Fruit fly (Drosophila melanogaster) Kc167 (cell line): Measurements from ENCODE around the gene CG43844.

Source experiments
- Myc ChIP-seq: fragments of >200 bp; optimal IDR thresholded peaks from 2 replicates; lab custom pipeline; 2017; ENCODE audit warnings: missing external identifiers
- Sin3A ChIP-seq: fragments of >200 bp; optimal IDR thresholded peaks from 2 replicates; lab custom pipeline; 2018; ENCODE audit warnings: missing external identifiers
- h ChIP-seq: fragments of >200 bp; optimal IDR thresholded peaks from 3 replicates; lab custom pipeline; 2018; ENCODE audit warnings: missing external identifiers
- insv ChIP-seq: fragments of >200 bp; optimal IDR thresholded peaks from 3 replicates; lab custom pipeline; 2018; ENCODE audit warnings: missing external identifiers
- psq ChIP-seq: fragments of >200 bp; optimal IDR thresholded peaks from 2 replicates; lab custom pipeline; 2017; ENCODE audit warnings: missing external identifiers
- ttk ChIP-seq: sonication (Bioruptor generic); optimal IDR thresholded peaks from 2 replicates; lab custom pipeline; 2017; ENCODE audit warnings: missing external identifiers

The CG43844 gene

DNA sequence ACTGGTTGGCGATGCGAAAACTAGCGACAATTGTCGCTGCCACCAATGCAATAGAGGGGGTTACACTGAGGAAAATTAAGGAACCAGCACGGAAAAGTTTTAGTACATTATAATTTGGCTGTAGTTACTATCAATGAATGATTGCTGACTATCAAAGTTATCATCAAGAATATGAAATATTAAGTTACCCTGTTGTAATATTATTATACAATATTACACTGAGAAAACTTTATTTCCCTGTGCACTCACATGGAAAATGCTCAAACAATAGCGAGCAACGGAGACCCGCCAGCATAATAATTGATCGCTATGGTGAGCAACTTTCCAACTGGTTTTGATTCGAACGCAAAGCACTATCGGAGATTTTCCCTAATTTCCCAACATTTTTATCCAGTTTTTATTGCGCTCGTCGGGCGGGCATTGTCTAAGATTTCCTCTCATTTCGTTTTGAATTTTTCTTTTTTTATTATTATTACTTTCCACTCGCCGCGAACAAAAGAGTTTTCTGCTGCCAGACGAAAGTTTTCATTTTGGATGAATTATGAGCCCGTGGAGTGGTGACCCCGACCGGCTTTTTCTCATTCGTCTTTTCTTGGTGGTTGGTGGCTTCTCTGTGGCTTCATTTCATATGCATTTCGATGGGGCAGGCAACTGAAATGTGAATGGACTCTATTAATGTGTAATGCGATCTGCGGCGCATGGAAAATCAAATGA is 27.0 kb upstream of the CG43844 start:
- TF ChIP-seq Myc (no peak), h (lab: Kevin White, UChicago) (no peak), ttk (no peak), psq (lab: Kevin White, UChicago) (no peak), insv (no peak), Sin3A (lab: Kevin White, UChicago) (no peak)

DNA sequence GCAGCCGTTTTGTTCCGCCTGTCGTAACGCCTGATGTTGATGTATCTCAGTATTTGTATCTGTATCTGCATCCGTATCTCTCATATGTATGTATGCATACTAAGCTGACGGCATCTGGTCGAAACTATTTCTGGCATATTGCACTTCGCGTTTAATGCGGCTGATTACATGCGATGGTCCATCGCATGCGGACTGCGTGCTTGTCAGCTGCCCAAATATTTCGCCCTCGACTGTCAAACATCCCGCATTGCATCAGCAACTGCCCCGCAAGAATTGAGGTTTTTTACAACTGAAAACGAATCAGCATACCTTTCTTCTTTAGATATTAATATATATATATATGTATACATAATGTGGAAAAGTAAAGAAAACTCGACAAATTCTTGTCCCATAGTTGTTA is 26.5 kb upstream of the CG43844 start:
- TF ChIP-seq Myc, result no peak
- no peak for TF ChIP-seq ttk
- TF ChIP-seq insv, result no peak
- no peak for TF ChIP-seq Sin3A (lab: Kevin White, UChicago)
- no peak for TF ChIP-seq psq (lab: Kevin White, UChicago)
- TF ChIP-seq h (lab: Kevin White, UChicago), result no peak

DNA sequence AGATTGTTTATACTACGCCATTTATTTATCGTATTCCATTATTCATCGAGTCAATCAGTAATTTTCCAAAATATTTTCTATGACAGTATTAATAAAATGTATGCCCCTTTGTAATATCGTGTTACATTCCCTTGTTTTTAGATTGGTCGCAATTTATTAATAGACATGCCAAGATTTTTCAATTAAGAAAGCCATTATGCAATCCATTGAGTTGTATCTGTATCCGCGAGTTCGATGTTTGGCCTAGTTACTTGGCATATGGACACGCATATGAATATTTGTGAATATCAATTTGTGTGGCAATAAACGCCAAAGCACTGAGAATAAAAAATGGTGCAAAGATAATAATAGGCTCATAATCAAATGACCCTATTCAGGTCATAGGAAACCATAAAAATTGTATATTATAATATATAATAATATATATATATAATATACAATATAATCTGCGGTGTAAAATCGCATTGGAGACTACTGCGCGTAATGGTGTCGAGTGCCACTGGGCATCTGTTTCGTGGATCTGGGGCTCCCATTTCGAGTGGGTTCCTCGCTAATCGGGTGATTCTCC is 25.4 kb upstream of the CG43844 start:
- TF ChIP-seq insv (no peak), h (lab: Kevin White, UChicago) (no peak), Sin3A (lab: Kevin White, UChicago) (no peak), ttk (no peak), psq (lab: Kevin White, UChicago) (no peak), Myc (no peak)

DNA sequence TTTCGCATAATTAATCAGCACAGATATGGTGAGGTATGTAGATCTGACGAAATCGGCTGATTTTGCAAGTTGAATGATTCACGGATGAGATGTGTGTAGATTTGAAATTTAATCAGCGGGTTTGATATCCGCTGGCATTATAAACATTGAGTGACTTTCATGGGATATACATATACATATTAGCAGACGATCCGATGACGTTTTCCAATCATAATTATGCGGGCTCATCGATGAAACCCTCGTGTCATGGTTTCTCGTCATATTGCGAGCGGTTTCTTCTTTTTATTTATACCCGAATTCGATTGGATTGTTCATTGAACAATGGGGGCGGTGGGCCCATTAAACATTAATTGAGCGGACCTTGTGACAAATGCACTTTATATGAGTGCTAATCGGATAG is 24.9 kb upstream of the CG43844 start:
- TF ChIP-seq Myc (no peak), ttk (no peak), Sin3A (lab: Kevin White, UChicago) (no peak), psq (lab: Kevin White, UChicago) (no peak), h (lab: Kevin White, UChicago) (no peak), insv (no peak)

DNA sequence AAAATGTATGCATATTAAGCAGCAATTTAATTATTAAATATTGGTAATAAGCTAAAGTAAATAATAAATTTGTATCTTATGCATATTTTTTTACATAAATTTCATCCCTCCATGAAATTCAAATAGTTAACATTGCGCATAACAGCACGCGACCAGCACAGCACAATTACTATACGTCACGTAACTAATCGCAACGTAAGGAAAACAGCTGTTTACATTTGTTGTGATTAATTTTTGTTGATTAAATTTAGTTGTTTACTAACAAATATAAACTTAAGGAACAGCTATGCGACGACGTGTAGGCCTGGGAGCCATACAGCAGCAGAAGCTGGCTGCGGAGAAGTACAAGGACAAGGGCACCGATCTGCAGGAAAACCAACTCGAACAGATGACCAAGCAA is 24.3 kb upstream of the CG43844 start, which contains the start of gene lsn:
Gene lsn, plus strand, starts transcription at position 177 of the 400 bp plus-strand sequence.
- TF ChIP-seq Sin3A (lab: Kevin White, UChicago) (no peak), insv (no peak), psq (lab: Kevin White, UChicago) (no peak), ttk (no peak), h (lab: Kevin White, UChicago) (no peak)

DNA sequence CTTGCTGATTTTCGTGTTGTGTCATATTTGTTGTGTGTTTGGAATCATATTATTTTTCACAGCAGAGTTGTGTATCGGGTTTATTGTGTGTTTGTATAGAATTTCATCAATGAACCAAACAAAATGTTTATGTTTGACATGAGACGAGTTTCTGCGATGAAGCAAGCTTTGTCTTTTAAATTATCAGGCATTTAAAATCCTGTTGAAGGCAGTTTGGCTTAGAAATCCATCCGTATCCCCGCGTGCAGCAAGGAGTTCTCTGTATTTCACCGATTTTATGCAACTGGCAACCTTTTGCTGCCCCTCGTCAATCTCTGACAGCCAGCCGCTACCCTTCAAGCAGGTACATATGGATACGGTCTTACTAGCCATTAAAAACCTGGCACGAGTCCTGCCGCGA is 21.5 kb upstream of the CG43844 start, which contains the start of the genes CG6569 and Cby:
Gene CG6569, minus strand, starts transcription at position 101 of the 400 bp plus-strand sequence.
Gene Cby, plus strand, starts transcription at position 185 of the 400 bp plus-strand sequence.
- TF ChIP-seq psq (lab: Kevin White, UChicago) (no peak), ttk (no peak), Sin3A (lab: Kevin White, UChicago) (no peak), insv (no peak), h (lab: Kevin White, UChicago) (no peak), Myc (no peak)

DNA sequence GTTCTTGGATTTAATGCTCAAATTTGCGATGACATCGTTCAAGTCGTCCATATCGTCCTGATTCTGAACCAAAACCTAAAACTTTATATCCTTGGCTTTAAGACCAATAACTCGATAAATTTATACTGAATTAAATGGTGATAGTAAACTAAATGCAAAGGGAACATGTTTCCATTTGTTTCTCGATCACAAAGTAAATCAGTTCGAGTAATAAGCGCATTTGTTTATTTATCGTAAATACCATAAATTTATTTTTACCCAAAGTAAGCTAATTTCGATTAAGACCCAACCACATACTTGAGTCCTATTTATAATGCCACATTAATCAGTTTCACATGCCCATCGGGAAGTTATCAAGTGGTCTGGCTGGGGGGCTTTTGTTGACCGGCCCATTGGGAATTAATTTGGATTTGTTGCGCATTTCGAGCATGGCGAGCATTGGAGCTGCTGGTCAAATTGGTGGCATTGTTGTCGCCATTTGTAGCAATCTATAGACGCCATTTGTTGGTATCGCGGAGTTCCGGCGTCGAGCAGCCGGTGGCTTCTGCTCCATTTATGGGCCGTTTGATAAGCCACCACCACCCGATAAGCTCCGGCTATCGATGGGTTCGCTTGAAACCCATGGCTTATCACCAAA is 19.8 kb upstream of the CG43844 start, which contains the start of gene CG31174:
Gene CG31174, minus strand, starts transcription at position 51 of the 637 bp plus-strand sequence.
- TF ChIP-seq psq (lab: Kevin White, UChicago) (no peak), ttk (no peak), Myc (no peak), h (lab: Kevin White, UChicago) (no peak), insv (no peak), Sin3A (lab: Kevin White, UChicago) (no peak)

DNA sequence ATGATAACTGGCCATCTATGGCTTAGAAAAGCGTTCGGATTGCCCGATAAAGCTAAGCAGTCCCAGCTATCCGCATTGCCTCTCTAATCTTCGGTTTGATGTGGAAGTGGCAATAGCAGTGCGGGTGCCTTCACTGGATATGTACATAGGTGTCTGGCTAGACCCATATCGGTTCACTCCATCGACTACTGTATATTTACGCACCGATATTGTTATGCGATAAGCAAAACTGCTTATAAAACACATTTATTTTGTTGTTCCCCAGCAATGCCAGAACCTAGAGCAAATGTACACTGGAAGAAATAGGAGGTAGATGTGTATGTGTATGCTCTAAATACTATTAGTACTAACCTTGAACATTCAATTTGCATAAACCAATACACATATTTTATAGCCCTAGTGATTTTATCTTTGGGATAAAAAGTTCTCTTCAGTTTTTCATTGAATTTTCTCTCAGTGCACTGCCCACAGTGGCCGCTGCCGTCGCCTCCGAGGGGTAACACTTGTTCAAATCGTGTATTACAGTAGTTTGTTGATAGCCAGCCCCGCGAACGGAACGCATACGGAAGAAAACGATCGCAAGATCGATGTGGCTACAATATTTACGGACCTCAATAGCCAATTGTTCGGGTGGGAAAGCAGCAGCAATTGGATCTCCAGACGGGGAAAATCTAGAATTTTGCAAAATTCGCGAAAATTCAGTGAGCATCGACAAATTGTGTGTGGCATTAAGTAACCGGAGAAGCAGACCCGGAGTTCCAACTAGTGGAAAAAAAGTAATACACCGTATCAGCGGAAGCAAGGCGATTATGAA is 19.0 kb upstream of the CG43844 start, which contains the start of gene CG31431:
Gene CG31431, plus strand, starts transcription at position 524 of the 814 bp plus-strand sequence.
- TF ChIP-seq h (lab: Kevin White, UChicago) (no peak), Myc (no peak), insv (no peak), ttk (no peak), Sin3A (lab: Kevin White, UChicago) (no peak), psq (lab: Kevin White, UChicago) (no peak)

DNA sequence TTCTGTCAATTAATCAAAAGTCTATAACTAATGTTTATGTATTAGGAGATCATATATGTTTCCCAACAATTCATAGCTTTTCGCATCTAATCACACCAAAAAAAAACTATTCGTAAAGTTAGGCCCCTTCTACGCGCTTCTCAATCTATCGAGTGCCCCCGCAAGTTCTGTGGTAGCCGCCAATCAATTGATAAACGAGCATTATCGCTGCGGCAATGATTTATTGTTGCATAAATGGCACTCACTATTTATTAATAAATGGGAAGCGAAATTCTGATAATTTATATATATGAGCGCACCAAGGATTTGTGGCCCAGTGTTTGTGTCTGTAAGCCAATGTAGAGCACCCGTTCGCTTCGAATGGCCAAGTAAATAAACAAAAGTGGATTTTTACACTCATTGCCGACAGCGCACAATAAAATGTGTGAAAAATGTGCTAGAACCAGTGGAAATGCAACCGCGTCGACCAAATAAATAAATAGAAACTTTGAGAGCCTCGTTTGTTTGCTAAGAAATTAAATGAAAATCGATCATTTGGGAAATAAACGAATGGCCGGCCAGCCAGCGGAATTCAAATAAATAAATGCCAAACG is 17.9 kb upstream of the CG43844 start:
- TF ChIP-seq Myc (no peak), psq (lab: Kevin White, UChicago) (no peak), Sin3A (lab: Kevin White, UChicago) (no peak), ttk (no peak), insv (no peak), h (lab: Kevin White, UChicago) (no peak)

DNA sequence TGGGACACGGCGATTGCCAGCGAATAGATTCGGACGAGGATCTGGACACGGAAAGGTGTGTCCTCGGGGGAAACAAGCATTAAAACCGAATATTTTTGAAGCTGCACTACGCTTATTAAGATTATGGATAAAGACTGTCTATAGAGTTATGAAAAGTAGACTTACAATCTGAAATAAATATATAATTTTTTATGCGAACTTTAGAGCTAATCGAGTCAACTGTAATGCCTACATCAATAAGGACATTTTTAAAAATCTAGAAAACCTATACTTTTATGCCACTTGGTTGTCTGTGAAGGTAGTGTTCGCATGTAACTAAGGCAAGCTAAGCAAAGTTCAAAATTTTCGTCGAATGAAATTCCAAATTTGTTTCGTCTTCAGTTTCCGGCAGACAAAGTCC is 15.9 kb upstream of the CG43844 start, which contains the start of gene CG31178:
Gene CG31178, plus strand, starts transcription at position 301 of the 400 bp plus-strand sequence.
- TF ChIP-seq Sin3A (lab: Kevin White, UChicago), result no peak
- TF ChIP-seq ttk, result no peak
- TF ChIP-seq psq (lab: Kevin White, UChicago), result no peak
- TF ChIP-seq h (lab: Kevin White, UChicago), result no peak
- TF ChIP-seq Myc, result no peak
- no peak for TF ChIP-seq insv

DNA sequence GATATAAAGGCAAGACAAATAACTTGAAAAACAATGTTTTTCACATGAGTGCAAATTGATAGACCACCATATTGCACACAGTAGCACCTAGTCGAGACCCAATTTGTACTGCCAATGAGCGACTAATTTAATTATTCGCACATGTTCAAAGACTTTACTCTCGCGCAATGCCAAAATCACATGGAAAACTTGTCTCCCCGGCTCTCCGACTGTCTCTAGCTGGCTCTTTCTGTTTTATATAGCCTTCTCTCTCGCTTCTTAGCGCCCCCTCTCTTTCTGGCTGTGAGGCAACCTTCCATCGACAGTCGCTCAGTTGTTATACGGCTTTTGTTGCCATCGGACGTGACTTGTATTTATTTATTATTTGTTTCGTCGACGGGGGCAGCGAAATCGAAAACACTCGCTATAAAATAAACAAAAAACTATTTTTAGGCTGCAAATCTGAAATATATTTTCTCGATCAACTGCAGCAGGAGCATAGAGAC is 14.3 kb upstream of the CG43844 start, which contains the start of gene CG6656:
Gene CG6656, plus strand, starts transcription at position 312 of the 485 bp plus-strand sequence.
- no peak for TF ChIP-seq Myc
